Worm (Caenorhabditis elegans) whole organism, L2 larva: ENCODE results near the gene lsm-3.

Experiments
- C34F6.9 ChIP-seq: fragments of 150-350 bp; optimal IDR thresholded peaks from 2 replicates; lab custom pipeline; 2014; ENCODE audit warnings: missing biosample characterization, missing genetic modification characterization
- F13H6.1 ChIP-seq: sonication (generic microtip); optimal IDR thresholded peaks from 2 replicates; lab custom pipeline; 2016; ENCODE audit warnings: missing genetic modification characterization, missing compliant biosample characterization
- R02D3.7 ChIP-seq: fragments of 150-350 bp; optimal IDR thresholded peaks from 2 replicates; lab custom pipeline; 2014; ENCODE audit warnings: missing biosample characterization, missing genetic modification characterization
- Y55F3AM.14 ChIP-seq: fragments of 200-800 bp; sonication (Bioruptor generic); optimal IDR thresholded peaks from 2 replicates; lab custom pipeline; 2018; ENCODE audit warnings: mild to moderate bottlenecking, missing genetic modification characterization, missing compliant biosample characterization
- ZK546.5 ChIP-seq: sonication (generic microtip); optimal IDR thresholded peaks from 2 replicates; lab custom pipeline; 2017; ENCODE audit warnings: missing biosample characterization, missing genetic modification characterization
- alr-1 ChIP-seq: fragments of 150-350 bp; optimal IDR thresholded peaks from 2 replicates; lab custom pipeline; 2014; ENCODE audit warnings: missing biosample characterization, missing genetic modification characterization
- aly-2 ChIP-seq: fragments of 150-350 bp; optimal IDR thresholded peaks from 2 replicates; lab custom pipeline; 2014; ENCODE audit warnings: missing biosample characterization, missing genetic modification characterization
- ama-1 ChIP-seq: fragments of 150-350 bp; optimal IDR thresholded peaks from 2 replicates; lab custom pipeline; 2018; ENCODE audit warnings: inconsistent platforms
- blmp-1 ChIP-seq: sonication (generic microtip); optimal IDR thresholded peaks from 2 replicates; lab custom pipeline; 2017; ENCODE audit warnings: missing genetic modification characterization, mild to moderate bottlenecking, missing compliant biosample characterization, antibody characterized with exemption, moderate library complexity; ENCODE audit not compliant: insufficient read depth
- ceh-16 ChIP-seq: fragments of 150-350 bp; optimal IDR thresholded peaks from 2 replicates; lab custom pipeline; 2014; ENCODE audit warnings: missing biosample characterization, missing genetic modification characterization
- ceh-82 ChIP-seq: fragments of 150-350 bp; optimal IDR thresholded peaks from 2 replicates; lab custom pipeline; 2014; ENCODE audit warnings: missing biosample characterization, missing genetic modification characterization
- crh-2 ChIP-seq: sonication (generic microtip); optimal IDR thresholded peaks from 2 replicates; lab custom pipeline; 2017; ENCODE audit warnings: missing biosample characterization, missing genetic modification characterization
- dmd-4 ChIP-seq: sonication (generic microtip); optimal IDR thresholded peaks from 2 replicates; lab custom pipeline; 2017; ENCODE audit warnings: missing biosample characterization, missing genetic modification characterization
- egl-27 ChIP-seq: sonication (generic microtip); optimal IDR thresholded peaks from 3 replicates; lab custom pipeline; 2017; ENCODE audit warnings: missing biosample characterization, missing genetic modification reagents, missing genetic modification characterization
- elt-1 ChIP-seq: fragments of 150-350 bp; optimal IDR thresholded peaks from 2 replicates; lab custom pipeline; 2014; ENCODE audit warnings: missing biosample characterization, missing genetic modification characterization
- elt-3 ChIP-seq: sonication (generic microtip); optimal IDR thresholded peaks from 2 replicates; lab custom pipeline; 2017; ENCODE audit warnings: missing biosample characterization, missing genetic modification characterization
- fos-1 ChIP-seq: fragments of 150-350 bp; optimal IDR thresholded peaks from 2 replicates; lab custom pipeline; 2014; ENCODE audit warnings: missing biosample characterization, missing genetic modification characterization
- gmeb-1 ChIP-seq: fragments of 150-350 bp; optimal IDR thresholded peaks from 2 replicates; lab custom pipeline; 2014; ENCODE audit warnings: missing biosample characterization, missing genetic modification characterization
- lin-11 ChIP-seq: fragments of 150-350 bp; sonication (generic microtip); optimal IDR thresholded peaks from 2 replicates; lab custom pipeline; 2014; ENCODE audit warnings: missing biosample characterization, missing genetic modification characterization, inconsistent platforms, mixed read lengths
- lin-13 ChIP-seq: fragments of 150-350 bp; optimal IDR thresholded peaks from 2 replicates; lab custom pipeline; 2014; ENCODE audit warnings: missing biosample characterization, missing genetic modification reagents, missing genetic modification characterization
- lin-39 ChIP-seq: fragments of 150-350 bp; optimal IDR thresholded peaks from 2 replicates; lab custom pipeline; 2014; ENCODE audit warnings: missing biosample characterization, missing genetic modification reagents, missing genetic modification characterization
- lsy-2 ChIP-seq, 2 experiments: fragments of 150-350 bp in 1 of 2; sonication (generic microtip) in 1 of 2; optimal IDR thresholded peaks; 2 replicates each; lab custom pipeline; 2014 to 2017; ENCODE audit warnings: missing biosample characterization in 2 of 2, missing genetic modification characterization in 2 of 2
- mab-5 ChIP-seq: fragments of 150-350 bp; optimal IDR thresholded peaks from 2 replicates; lab custom pipeline; 2014; ENCODE audit warnings: missing biosample characterization, missing genetic modification characterization
- mbf-1 ChIP-seq: sonication (generic microtip); optimal IDR thresholded peaks from 2 replicates; lab custom pipeline; 2017; ENCODE audit warnings: missing biosample characterization, missing genetic modification characterization
- mdl-1 ChIP-seq, 2 experiments: fragments of 150-350 bp in 1 of 2; sonication (generic microtip) in 1 of 2; optimal IDR thresholded peaks; 2 replicates each; lab custom pipeline; 2017; ENCODE audit warnings: missing biosample characterization in 2 of 2, missing genetic modification characterization in 2 of 2
- nhr-10 ChIP-seq: sonication (generic microtip); optimal IDR thresholded peaks from 2 replicates; lab custom pipeline; 2017; ENCODE audit warnings: missing biosample characterization, missing genetic modification characterization
- nhr-11 ChIP-seq: fragments of 150-350 bp; optimal IDR thresholded peaks from 2 replicates; lab custom pipeline; 2014; ENCODE audit warnings: missing biosample characterization, missing genetic modification characterization
- nhr-12 ChIP-seq: fragments of 150-350 bp; optimal IDR thresholded peaks from 2 replicates; lab custom pipeline; 2014; ENCODE audit warnings: missing biosample characterization, missing genetic modification characterization
- nhr-129 ChIP-seq: fragments of 150-350 bp; optimal IDR thresholded peaks from 2 replicates; lab custom pipeline; 2014; ENCODE audit warnings: missing biosample characterization, missing genetic modification characterization
- nhr-21 ChIP-seq: fragments of 150-350 bp; optimal IDR thresholded peaks from 2 replicates; lab custom pipeline; 2014; ENCODE audit warnings: missing biosample characterization, missing genetic modification characterization
- nhr-23 ChIP-seq: fragments of 150-350 bp; optimal IDR thresholded peaks from 2 replicates; lab custom pipeline; 2014; ENCODE audit warnings: missing biosample characterization, missing genetic modification reagents, missing genetic modification characterization
- nhr-237 ChIP-seq: fragments of 150-350 bp; optimal IDR thresholded peaks from 2 replicates; lab custom pipeline; 2014; ENCODE audit warnings: missing biosample characterization, missing genetic modification characterization
- nhr-25 ChIP-seq: fragments of 150-350 bp; sonication (generic microtip); optimal IDR thresholded peaks from 3 replicates; lab custom pipeline; 2014; ENCODE audit warnings: missing biosample characterization, missing genetic modification characterization
- nhr-6 ChIP-seq: fragments of 150-350 bp; optimal IDR thresholded peaks from 2 replicates; lab custom pipeline; 2014; ENCODE audit warnings: missing biosample characterization, missing genetic modification characterization
- peb-1 ChIP-seq: fragments of 150-350 bp; optimal IDR thresholded peaks from 2 replicates; lab custom pipeline; 2014; ENCODE audit warnings: missing biosample characterization, missing genetic modification characterization
- sem-4 ChIP-seq: fragments of 150-350 bp; optimal IDR thresholded peaks from 2 replicates; lab custom pipeline; 2014; ENCODE audit warnings: missing biosample characterization, missing genetic modification reagents, missing genetic modification characterization
- skn-1 ChIP-seq: sonication (generic microtip); optimal IDR thresholded peaks from 2 replicates; lab custom pipeline; 2017; ENCODE audit warnings: missing biosample characterization, missing genetic modification characterization
- sma-3 ChIP-seq: sonication (generic microtip); optimal IDR thresholded peaks from 2 replicates; lab custom pipeline; 2016; ENCODE audit warnings: missing genetic modification reagents, missing genetic modification characterization, missing compliant biosample characterization
- sma-9 ChIP-seq, 2 experiments: fragments of 150-350 bp in 1 of 2; sonication (generic microtip) in 1 of 2; optimal IDR thresholded peaks; 2 replicates each; lab custom pipeline; 2014 to 2016; ENCODE audit warnings: missing genetic modification characterization in 2 of 2, mild to moderate bottlenecking in 1 of 2, missing biosample characterization in 1 of 2, missing compliant biosample characterization in 1 of 2, missing genetic modification reagents in 1 of 2, moderate library complexity in 1 of 2
- snpc-4 ChIP-seq: fragments of 150-350 bp; optimal IDR thresholded peaks from 2 replicates; lab custom pipeline; 2014; ENCODE audit warnings: missing biosample characterization, missing genetic modification characterization
- unc-39 ChIP-seq: fragments of 150-350 bp; optimal IDR thresholded peaks from 2 replicates; lab custom pipeline; 2014; ENCODE audit warnings: missing biosample characterization, missing genetic modification characterization
- unc-55 ChIP-seq: fragments of 150-350 bp; sonication (generic microtip); optimal IDR thresholded peaks from 3 replicates; lab custom pipeline; 2014; ENCODE audit warnings: missing biosample characterization, missing genetic modification reagents, missing genetic modification characterization
- unc-62 ChIP-seq: fragments of 150-350 bp; optimal IDR thresholded peaks from 2 replicates; lab custom pipeline; 2014; ENCODE audit warnings: missing biosample characterization, missing genetic modification reagents, missing genetic modification characterization
- zag-1 ChIP-seq: fragments of 150-350 bp; optimal IDR thresholded peaks from 2 replicates; lab custom pipeline; 2014; ENCODE audit warnings: missing biosample characterization, missing genetic modification characterization
- ztf-1 ChIP-seq: fragments of 200-800 bp; sonication (Bioruptor generic); conservative IDR thresholded peaks from 2 replicates; pipeline ENCODE4 v1.3.6; 2022; ENCODE audit warnings: missing genetic modification characterization, missing compliant biosample characterization
- ztf-11 ChIP-seq: sonication (generic microtip); optimal IDR thresholded peaks from 2 replicates; lab custom pipeline; 2017; ENCODE audit warnings: missing biosample characterization, missing genetic modification characterization
- ztf-4 ChIP-seq: fragments of 150-350 bp; optimal IDR thresholded peaks from 2 replicates; lab custom pipeline; 2014; ENCODE audit warnings: missing biosample characterization, missing genetic modification characterization

lsm-3 gene

DNA sequence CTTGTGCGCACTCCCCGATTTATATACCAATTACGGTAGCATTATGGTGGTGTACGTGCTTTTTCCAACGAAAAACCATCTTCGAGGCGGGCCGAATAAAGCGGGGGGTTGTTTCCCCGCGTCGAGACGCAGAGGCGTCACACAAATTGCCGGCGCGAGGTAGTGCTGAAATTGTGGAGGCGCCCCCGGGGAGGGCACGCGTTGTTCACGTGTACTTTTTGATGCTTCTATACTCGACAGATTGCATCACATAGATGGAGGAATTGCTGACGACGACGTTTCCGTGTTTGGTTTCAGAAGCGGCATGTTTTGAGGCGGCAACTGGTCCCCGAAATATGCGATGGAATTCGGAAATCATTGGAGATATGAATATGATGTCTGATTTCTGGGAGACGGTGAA is 8.3 kb downstream of the lsm-3 start (continued):
- TF ChIP-seq zag-1 (tag; lab: Kevin White, UChicago) (peak; percentile 69), lin-39 (tag; lab: Kevin White, UChicago) (no peak)

DNA sequence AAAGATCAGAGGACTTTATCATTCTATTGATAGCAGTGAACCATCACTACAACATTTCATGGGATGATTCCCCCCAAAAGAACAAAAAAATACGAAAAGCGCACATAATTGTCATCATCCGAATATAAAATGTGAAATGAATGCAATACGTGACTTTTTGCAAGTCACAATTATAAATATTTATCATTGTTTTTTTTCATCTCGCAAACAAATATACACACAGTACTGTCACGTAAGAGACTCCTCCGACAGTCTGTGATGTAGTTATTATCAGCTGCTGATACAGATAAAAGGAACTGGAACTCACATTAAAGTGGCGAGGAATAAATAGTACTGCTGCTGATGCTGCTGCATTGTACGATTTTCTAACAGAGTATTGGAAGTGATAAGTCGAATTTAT is 9.4 kb downstream of the lsm-3 start:
- TF ChIP-seq nhr-21 (tag; lab: Kevin White, UChicago) (peak; percentile 2), egl-27 (tag; lab: Kevin White, UChicago) (no peak), nhr-11 (tag; lab: Kevin White, UChicago) (no peak), sem-4 (tag; lab: Kevin White, UChicago) (no peak), nhr-237 (no peak), alr-1 (no peak), zag-1 (tag; lab: Kevin White, UChicago) (no peak), nhr-25 (tag; lab: Kevin White, UChicago) (no peak), peb-1 (tag; lab: Kevin White, UChicago) (no peak), lin-13 (GFP tag; lab: Kevin White, UChicago) (no peak), dmd-4 (tag; lab: Kevin White, UChicago) (no peak), sma-9 (GFP tag; optimal IDR thresholded peaks at IDR 0.05; lab: Kevin White, UChicago) (peak; percentile 63), sma-9 (tag; optimal IDR thresholded peaks at IDR 0.05; lab: Kevin White, UChicago) (no peak), unc-62 (GFP tag; lab: Kevin White, UChicago) (no peak), nhr-129 (tag; lab: Kevin White, UChicago) (peak; percentile 73), gmeb-1 (tag; lab: Kevin White, UChicago) (no peak), ama-1 (no peak), aly-2 (tag; lab: Kevin White, UChicago) (no peak), skn-1 (tag; lab: Kevin White, UChicago) (peak; percentile 54), ceh-16 (no peak), elt-1 (no peak), mbf-1 (no peak), ceh-82 (tag; lab: Kevin White, UChicago) (no peak), fos-1 (tag; lab: Kevin White, UChicago) (peak; percentile 35), R02D3.7 (tag; lab: Kevin White, UChicago) (no peak), F13H6.1 (tag; lab: Kevin White, UChicago) (peak; percentile 17), nhr-10 (tag; lab: Kevin White, UChicago) (no peak), elt-3 (tag; lab: Kevin White, UChicago) (no peak), lin-39 (tag; lab: Kevin White, UChicago) (no peak), lsy-2 (tag; optimal IDR thresholded peaks at IDR 0.05; lab: Kevin White, UChicago) (peak in 1 of 2 experiments; percentile 18), mab-5 (tag; lab: Kevin White, UChicago) (no peak), blmp-1 (no peak), C34F6.9 (tag; lab: Kevin White, UChicago) (no peak), unc-39 (no peak), nhr-6 (tag; lab: Kevin White, UChicago) (no peak), Y55F3AM.14 (GFP tag; lab: Kevin White, UChicago) (no peak), unc-55 (GFP tag; lab: Kevin White, UChicago) (no peak), snpc-4 (no peak), mdl-1 (tag; optimal IDR thresholded peaks at IDR 0.05; lab: Kevin White, UChicago) (no peak), lin-11 (tag; lab: Kevin White, UChicago) (no peak), nhr-23 (tag; lab: Kevin White, UChicago) (no peak), nhr-12 (tag; lab: Kevin White, UChicago) (no peak), sma-3 (peak; percentile 20), ZK546.5 (no peak), ztf-4 (no peak), crh-2 (tag; lab: Kevin White, UChicago) (peak; percentile 66), ztf-11 (tag; lab: Kevin White, UChicago) (no peak), ztf-1 (GFP tag; lab: Robert Waterston, UW) (no peak)
